Worm (Caenorhabditis elegans): ENCODE results near the gene spig-7.

DNA sequence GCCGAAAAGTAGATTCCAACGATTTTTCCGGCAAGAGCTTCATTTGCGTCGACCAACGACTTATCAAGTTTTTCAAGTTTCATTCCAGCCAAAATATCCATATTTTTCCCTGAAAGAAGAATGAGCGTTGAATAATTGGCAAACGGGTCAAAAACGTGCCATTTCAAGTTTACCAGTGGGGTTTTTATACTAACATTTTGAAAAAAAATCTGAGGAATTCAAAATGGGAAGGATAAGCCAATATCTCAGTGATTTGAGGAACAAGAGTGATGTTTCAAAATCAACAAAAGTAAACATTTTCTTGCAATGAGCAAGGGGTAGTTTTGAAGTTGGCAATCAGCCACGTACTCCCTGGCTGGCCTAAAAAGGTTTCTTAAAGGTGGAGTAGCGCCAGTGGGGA is 39.7 kb downstream of the spig-7 start, which contains the start of gene trx-5:
- TF ChIP-seq hnd-1 (tag; optimal IDR thresholded peaks at IDR 0.05) (no peak), tra-4 (tag; optimal IDR thresholded peaks at IDR 0.05) (no peak), hmg-4 (GFP tag; optimal IDR thresholded peaks at IDR 0.05) (no peak), ama-1 (optimal IDR thresholded peaks at IDR 0.05) (no peak), ceh-13 (GFP tag; optimal IDR thresholded peaks at IDR 0.05) (no peak), scrt-1 (GFP tag; IDR thresholded peaks at IDR 0.05) (no peak), F13C5.2 (tag; optimal IDR thresholded peaks at IDR 0.05) (no peak)

All from whole organism, early embryonic.